Fruit fly (Drosophila melanogaster) whole organism, adult: ENCODE results near the gene kibra.
A peak's percentile ranks its signal among the peaks of the same experiment; 100 is the strongest.

Experiments
- CG11617 ChIP-seq: fragments of 200-800 bp; sonication (Bioruptor generic); optimal IDR thresholded peaks from 2 replicates; lab custom pipeline; 2017; ENCODE audit warnings: mild to moderate bottlenecking, missing biosample characterization, missing genetic modification reagents, missing genetic modification characterization
- CG12768 ChIP-seq: fragments of 200-800 bp; sonication (Bioruptor generic); optimal IDR thresholded peaks from 2 replicates; lab custom pipeline; 2017; ENCODE audit warnings: missing biosample characterization, missing genetic modification characterization, mild to moderate bottlenecking, moderate library complexity, missing genetic modification reagents
- CG14711 ChIP-seq: fragments of 200-800 bp; sonication (Bioruptor generic); optimal IDR thresholded peaks from 2 replicates; lab custom pipeline; 2018; ENCODE audit warnings: missing biosample characterization, mild to moderate bottlenecking, missing genetic modification characterization, moderate library complexity
- CG1620 ChIP-seq: fragments of 200-800 bp; sonication (Bioruptor generic); optimal IDR thresholded peaks from 2 replicates; lab custom pipeline; 2016; ENCODE audit warnings: missing biosample characterization, missing genetic modification characterization
- CG33017 ChIP-seq: fragments of 200-800 bp; sonication (Bioruptor generic); optimal IDR thresholded peaks from 2 replicates; lab custom pipeline; 2018; ENCODE audit warnings: missing biosample characterization, mild to moderate bottlenecking, missing genetic modification characterization, moderate library complexity
- CG5204 ChIP-seq: fragments of 200-800 bp; sonication (Bioruptor generic); optimal IDR thresholded peaks from 2 replicates; lab custom pipeline; 2016; ENCODE audit warnings: missing biosample characterization, missing genetic modification characterization
- CG7045 ChIP-seq: fragments of 200-800 bp; sonication (Bioruptor generic); optimal IDR thresholded peaks from 2 replicates; lab custom pipeline; 2017; ENCODE audit warnings: missing biosample characterization, mild to moderate bottlenecking, missing genetic modification characterization
- CG7101 ChIP-seq: fragments of 200-800 bp; sonication (Bioruptor generic); optimal IDR thresholded peaks from 2 replicates; lab custom pipeline; 2018; ENCODE audit warnings: missing biosample characterization, mild to moderate bottlenecking, missing genetic modification characterization, moderate library complexity
- Clk ChIP-seq: fragments of 200-800 bp; sonication (Bioruptor generic); optimal IDR thresholded peaks from 2 replicates; lab custom pipeline; 2017; ENCODE audit warnings: missing biosample characterization, missing genetic modification characterization
- Crg-1 ChIP-seq: fragments of 200-800 bp; sonication (Bioruptor generic); optimal IDR thresholded peaks from 2 replicates; lab custom pipeline; 2016; ENCODE audit warnings: missing biosample characterization, missing genetic modification characterization
- Hr96 ChIP-seq: fragments of 200-800 bp; sonication (Bioruptor generic); optimal IDR thresholded peaks from 2 replicates; lab custom pipeline; 2016; ENCODE audit warnings: missing biosample characterization, missing genetic modification characterization
- Mnt ChIP-seq: fragments of 200-800 bp; sonication (Bioruptor generic); optimal IDR thresholded peaks from 2 replicates; lab custom pipeline; 2016; ENCODE audit warnings: missing biosample characterization, mild to moderate bottlenecking, missing genetic modification characterization
- bab1 ChIP-seq: fragments of 200-800 bp; sonication (Bioruptor generic); optimal IDR thresholded peaks from 3 replicates; lab custom pipeline; 2019; ENCODE audit warnings: missing biosample characterization, mild to moderate bottlenecking, missing genetic modification characterization, moderate library complexity
- cic ChIP-seq: fragments of 200-800 bp; sonication (Bioruptor generic); optimal IDR thresholded peaks from 2 replicates; lab custom pipeline; 2017; ENCODE audit warnings: missing biosample characterization, mild to moderate bottlenecking, missing genetic modification characterization, moderate library complexity
- cnc ChIP-seq, 2 experiments: fragments of >200 bp; optimal IDR thresholded peaks; 2 replicates each; lab custom pipeline; 2017
- kay ChIP-seq: fragments of 200-800 bp; sonication (Bioruptor generic); peaks from one replicate; lab custom pipeline; 2016; ENCODE audit warnings: missing biosample characterization, missing genetic modification characterization, borderline replicate concordance
- ovo ChIP-seq: fragments of 200-800 bp; sonication (Bioruptor generic); optimal IDR thresholded peaks from 2 replicates; lab custom pipeline; 2016; ENCODE audit warnings: missing biosample characterization, missing genetic modification characterization
- pad ChIP-seq: fragments of 200-800 bp; sonication (Bioruptor generic); optimal IDR thresholded peaks from 3 replicates; lab custom pipeline; 2017; ENCODE audit warnings: missing biosample characterization, missing genetic modification characterization, mild to moderate bottlenecking, moderate library complexity, missing genetic modification reagents
- tj ChIP-seq: fragments of 200-800 bp; sonication (Bioruptor generic); optimal IDR thresholded peaks from 3 replicates; lab custom pipeline; 2017; ENCODE audit warnings: missing biosample characterization, mild to moderate bottlenecking, missing genetic modification characterization, moderate library complexity
- toe ChIP-seq: fragments of 200-800 bp; sonication (Bioruptor generic); optimal IDR thresholded peaks from 2 replicates; lab custom pipeline; 2016; ENCODE audit warnings: missing biosample characterization, missing genetic modification characterization

Gene kibra

dm6 chr3R:14758331-14758730 is 34.3 kb upstream of the kibra start:
- TF ChIP-seq CG14711 (tag; lab: Kevin White, UChicago) (no peak), tj (no peak), kay (GFP tag; lab: Kevin White, UChicago) (no peak), pad (GFP tag; lab: Kevin White, UChicago) (no peak), CG5204 (GFP tag; lab: Kevin White, UChicago) (no peak), ovo (GFP tag; lab: Kevin White, UChicago) (no peak)

dm6 chr3R:14756040-14756439 is 32.0 kb upstream of the kibra start:
- no peak for TF ChIP-seq Hr96
- no peak for TF ChIP-seq cnc (optimal IDR thresholded peaks at IDR 0.05; lab: Kevin White, UChicago)
- peak; percentile 40 for TF ChIP-seq cic (GFP tag; lab: Kevin White, UChicago)

dm6 chr3R:14754806-14755488 is 30.9 kb upstream of the kibra start:
- no peak for TF ChIP-seq cnc (optimal IDR thresholded peaks at IDR 0.05; lab: Kevin White, UChicago)
- peak; percentile 59 for TF ChIP-seq CG7101 (tag; lab: Kevin White, UChicago)
- no peak for TF ChIP-seq CG7045 (GFP tag; lab: Kevin White, UChicago)
- TF ChIP-seq Crg-1: no peak
- TF ChIP-seq CG14711 (tag; lab: Kevin White, UChicago): peak; percentile 73
- peak; percentile 47 for TF ChIP-seq cic (GFP tag; lab: Kevin White, UChicago)
- TF ChIP-seq Mnt (GFP tag; lab: Kevin White, UChicago): no peak
- TF ChIP-seq bab1: peak; percentile 92
- no peak for TF ChIP-seq ovo (GFP tag; lab: Kevin White, UChicago)
- TF ChIP-seq pad (GFP tag; lab: Kevin White, UChicago): peak; percentile 37
- no peak for TF ChIP-seq CG1620 (GFP tag; lab: Kevin White, UChicago)
- peak; percentile 50 for TF ChIP-seq CG12768 (GFP tag; lab: Kevin White, UChicago)
- peak; percentile 74 for TF ChIP-seq tj
- no peak for TF ChIP-seq CG11617
- peak; percentile 48 for TF ChIP-seq CG33017
- TF ChIP-seq toe: no peak

- no peak for TF ChIP-seq cnc (optimal IDR thresholded peaks at IDR 0.05; lab: Kevin White, UChicago)
- TF ChIP-seq pad (GFP tag; lab: Kevin White, UChicago): no peak
- no peak for TF ChIP-seq CG1620 (GFP tag; lab: Kevin White, UChicago)
- TF ChIP-seq kay (GFP tag; lab: Kevin White, UChicago): peak; percentile 87
Observed at dm6 chr3R:14754360-14754759, 30.3 kb upstream of the kibra start, which contains the start of gene CG7362. TSS of gene CG7362 (minus strand) at chr3R:14754460.

dm6 chr3R:14751023-14751422 is 27.0 kb upstream of the kibra start, which contains the start of gene smp-30:
TSS of gene smp-30 (minus strand) at chr3R:14751246.
- TF ChIP-seq CG14711 (tag; lab: Kevin White, UChicago) (no peak), CG5204 (GFP tag; lab: Kevin White, UChicago) (no peak)

- TF ChIP-seq bab1: peak; percentile 68
- TF ChIP-seq CG11617: peak; percentile 80
- peak; percentile 23 for TF ChIP-seq Hr96
- TF ChIP-seq kay (GFP tag; lab: Kevin White, UChicago): peak; percentile 99
- peak; percentile 73 for TF ChIP-seq CG7101 (tag; lab: Kevin White, UChicago)
- TF ChIP-seq CG14711 (tag; lab: Kevin White, UChicago): peak; percentile 61
- peak; percentile 65 for TF ChIP-seq CG12768 (GFP tag; lab: Kevin White, UChicago)
- TF ChIP-seq CG1620 (GFP tag; lab: Kevin White, UChicago): no peak
- TF ChIP-seq cnc (optimal IDR thresholded peaks at IDR 0.05; lab: Kevin White, UChicago): no peak
- peak; percentile 90 for TF ChIP-seq Mnt (GFP tag; lab: Kevin White, UChicago)
- peak; percentile 48 for TF ChIP-seq pad (GFP tag; lab: Kevin White, UChicago)
- peak; percentile 69 for TF ChIP-seq CG33017
- TF ChIP-seq cic (GFP tag; lab: Kevin White, UChicago): peak; percentile 91
- peak; percentile 64 for TF ChIP-seq CG7045 (GFP tag; lab: Kevin White, UChicago)
- TF ChIP-seq ovo (GFP tag; lab: Kevin White, UChicago): peak; percentile 65
- peak; percentile 53 for TF ChIP-seq Crg-1
- TF ChIP-seq tj: peak; percentile 69
- no peak for TF ChIP-seq toe
- peak; percentile 29 for TF ChIP-seq Clk (GFP tag; lab: Kevin White, UChicago)
- TF ChIP-seq CG5204 (GFP tag; lab: Kevin White, UChicago): peak; percentile 6
Observed at dm6 chr3R:14749077-14749798, 25.2 kb upstream of the kibra start.
